Fruit fly (Drosophila melanogaster) whole organism, adult: ENCODE measurements around the gene Pcd.
A peak's percentile ranks its signal among the peaks of the same experiment; 100 is the strongest.

ENCODE experiments used
- CG11617 ChIP-seq: fragments of 200-800 bp; sonication (Bioruptor generic); optimal IDR thresholded peaks from 2 replicates; lab custom pipeline; 2017; ENCODE audit warnings: mild to moderate bottlenecking, missing biosample characterization, missing genetic modification reagents, missing genetic modification characterization
- CG12768 ChIP-seq: fragments of 200-800 bp; sonication (Bioruptor generic); optimal IDR thresholded peaks from 2 replicates; lab custom pipeline; 2017; ENCODE audit warnings: missing biosample characterization, missing genetic modification characterization, mild to moderate bottlenecking, moderate library complexity, missing genetic modification reagents
- CG14711 ChIP-seq: fragments of 200-800 bp; sonication (Bioruptor generic); optimal IDR thresholded peaks from 2 replicates; lab custom pipeline; 2018; ENCODE audit warnings: missing biosample characterization, mild to moderate bottlenecking, missing genetic modification characterization, moderate library complexity
- CG1620 ChIP-seq: fragments of 200-800 bp; sonication (Bioruptor generic); optimal IDR thresholded peaks from 2 replicates; lab custom pipeline; 2016; ENCODE audit warnings: missing biosample characterization, missing genetic modification characterization
- CG33017 ChIP-seq: fragments of 200-800 bp; sonication (Bioruptor generic); optimal IDR thresholded peaks from 2 replicates; lab custom pipeline; 2018; ENCODE audit warnings: missing biosample characterization, mild to moderate bottlenecking, missing genetic modification characterization, moderate library complexity
- CG5204 ChIP-seq: fragments of 200-800 bp; sonication (Bioruptor generic); optimal IDR thresholded peaks from 2 replicates; lab custom pipeline; 2016; ENCODE audit warnings: missing biosample characterization, missing genetic modification characterization
- CG7045 ChIP-seq: fragments of 200-800 bp; sonication (Bioruptor generic); optimal IDR thresholded peaks from 2 replicates; lab custom pipeline; 2017; ENCODE audit warnings: missing biosample characterization, mild to moderate bottlenecking, missing genetic modification characterization
- CG7101 ChIP-seq: fragments of 200-800 bp; sonication (Bioruptor generic); optimal IDR thresholded peaks from 2 replicates; lab custom pipeline; 2018; ENCODE audit warnings: missing biosample characterization, mild to moderate bottlenecking, missing genetic modification characterization, moderate library complexity
- Clk ChIP-seq: fragments of 200-800 bp; sonication (Bioruptor generic); optimal IDR thresholded peaks from 2 replicates; lab custom pipeline; 2017; ENCODE audit warnings: missing biosample characterization, missing genetic modification characterization
- Crg-1 ChIP-seq: fragments of 200-800 bp; sonication (Bioruptor generic); optimal IDR thresholded peaks from 2 replicates; lab custom pipeline; 2016; ENCODE audit warnings: missing biosample characterization, missing genetic modification characterization
- Hr96 ChIP-seq: fragments of 200-800 bp; sonication (Bioruptor generic); optimal IDR thresholded peaks from 2 replicates; lab custom pipeline; 2016; ENCODE audit warnings: missing biosample characterization, missing genetic modification characterization
- Mnt ChIP-seq: fragments of 200-800 bp; sonication (Bioruptor generic); optimal IDR thresholded peaks from 2 replicates; lab custom pipeline; 2016; ENCODE audit warnings: missing biosample characterization, mild to moderate bottlenecking, missing genetic modification characterization
- bab1 ChIP-seq: fragments of 200-800 bp; sonication (Bioruptor generic); optimal IDR thresholded peaks from 3 replicates; lab custom pipeline; 2019; ENCODE audit warnings: missing biosample characterization, mild to moderate bottlenecking, missing genetic modification characterization, moderate library complexity
- cic ChIP-seq: fragments of 200-800 bp; sonication (Bioruptor generic); optimal IDR thresholded peaks from 2 replicates; lab custom pipeline; 2017; ENCODE audit warnings: missing biosample characterization, mild to moderate bottlenecking, missing genetic modification characterization, moderate library complexity
- cnc ChIP-seq, 2 experiments: fragments of >200 bp; optimal IDR thresholded peaks; 2 replicates each; lab custom pipeline; 2017
- kay ChIP-seq: fragments of 200-800 bp; sonication (Bioruptor generic); peaks from one replicate; lab custom pipeline; 2016; ENCODE audit warnings: missing biosample characterization, missing genetic modification characterization, borderline replicate concordance
- ovo ChIP-seq: fragments of 200-800 bp; sonication (Bioruptor generic); optimal IDR thresholded peaks from 2 replicates; lab custom pipeline; 2016; ENCODE audit warnings: missing biosample characterization, missing genetic modification characterization
- pad ChIP-seq: fragments of 200-800 bp; sonication (Bioruptor generic); optimal IDR thresholded peaks from 3 replicates; lab custom pipeline; 2017; ENCODE audit warnings: missing biosample characterization, missing genetic modification characterization, mild to moderate bottlenecking, moderate library complexity, missing genetic modification reagents
- tj ChIP-seq: fragments of 200-800 bp; sonication (Bioruptor generic); optimal IDR thresholded peaks from 3 replicates; lab custom pipeline; 2017; ENCODE audit warnings: missing biosample characterization, mild to moderate bottlenecking, missing genetic modification characterization, moderate library complexity
- toe ChIP-seq: fragments of 200-800 bp; sonication (Bioruptor generic); optimal IDR thresholded peaks from 2 replicates; lab custom pipeline; 2016; ENCODE audit warnings: missing biosample characterization, missing genetic modification characterization

Gene Pcd

dm6 chr3R:29763154-29763553 lies 40.2 kb downstream of the Pcd start:
- TF ChIP-seq kay = no peak
- no peak for TF ChIP-seq CG14711 (tag; lab: Kevin White, UChicago)
- TF ChIP-seq pad (GFP tag; lab: Kevin White, UChicago) = no peak
- TF ChIP-seq ovo (GFP tag; lab: Kevin White, UChicago) = no peak
- TF ChIP-seq cnc (optimal IDR thresholded peaks at IDR 0.05; lab: Kevin White, UChicago) = no peak
- no peak for TF ChIP-seq cic (GFP tag; lab: Kevin White, UChicago)
- TF ChIP-seq CG5204 (GFP tag; lab: Kevin White, UChicago) = no peak
- no peak for TF ChIP-seq CG7101 (tag; lab: Kevin White, UChicago)
- no peak for TF ChIP-seq bab1
- TF ChIP-seq toe = no peak
- no peak for TF ChIP-seq CG11617 (GFP tag; lab: Kevin White, UChicago)
- no peak for TF ChIP-seq CG7045 (GFP tag; lab: Kevin White, UChicago)
- no peak for TF ChIP-seq Mnt
- no peak for TF ChIP-seq tj
- no peak for TF ChIP-seq Clk (GFP tag; lab: Kevin White, UChicago)
- no peak for TF ChIP-seq CG33017

- TF ChIP-seq Hr96 = no peak
- no peak for TF ChIP-seq kay
- TF ChIP-seq Clk (GFP tag; lab: Kevin White, UChicago) = no peak
- no peak for TF ChIP-seq Mnt
- TF ChIP-seq pad (GFP tag; lab: Kevin White, UChicago) = no peak
- TF ChIP-seq CG1620 = no peak
- no peak for TF ChIP-seq CG12768 (GFP tag; lab: Kevin White, UChicago)
- TF ChIP-seq cnc (optimal IDR thresholded peaks at IDR 0.05; lab: Kevin White, UChicago) = no peak
- TF ChIP-seq cic (GFP tag; lab: Kevin White, UChicago) = no peak
- TF ChIP-seq CG14711 (tag; lab: Kevin White, UChicago) = no peak
- no peak for TF ChIP-seq CG7101 (tag; lab: Kevin White, UChicago)
- no peak for TF ChIP-seq Crg-1
- no peak for TF ChIP-seq tj
These were observed 40.8 kb downstream of the Pcd start for dm6 chr3R:29763804-29764203.

DNA sequence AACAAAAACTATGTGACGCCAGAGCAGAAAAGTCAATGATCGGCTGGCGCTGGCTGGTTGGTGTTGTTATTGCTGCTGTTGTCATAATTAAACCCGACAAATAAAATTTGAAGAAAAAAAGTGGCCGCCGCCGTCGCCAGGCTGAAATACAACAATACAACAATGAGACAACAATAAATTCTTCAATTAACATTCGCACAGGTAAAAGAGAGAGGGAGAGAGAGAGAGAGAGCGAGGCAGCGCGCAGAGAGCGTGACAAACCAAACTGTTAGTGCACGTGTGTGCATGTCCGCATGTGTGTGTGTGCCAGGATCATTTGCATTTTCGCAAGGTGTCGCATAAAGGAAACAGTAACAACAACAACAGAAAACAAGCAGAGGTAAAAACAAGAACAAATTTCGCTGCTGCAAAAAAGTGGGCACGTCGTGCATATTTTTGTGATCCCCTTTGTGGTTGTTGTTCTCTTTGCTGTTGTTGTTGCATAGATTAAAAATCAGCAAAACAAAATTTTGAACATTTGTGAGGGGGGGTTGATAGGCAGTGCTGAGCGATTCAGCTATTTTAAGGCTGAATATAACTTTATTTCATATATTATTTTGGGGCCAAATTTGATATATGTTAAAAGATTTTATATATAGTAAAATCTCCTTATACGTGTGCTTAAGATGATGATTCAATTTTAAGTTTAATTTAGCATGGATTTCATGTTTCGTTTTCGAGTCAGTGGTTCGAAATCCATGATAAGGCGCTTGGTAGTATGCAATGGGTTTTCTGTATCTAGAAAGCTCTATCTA lies 41.5 kb downstream of the Pcd start:
- peak; percentile 59 for TF ChIP-seq kay
- peak; percentile 31 for TF ChIP-seq CG12768 (GFP tag; lab: Kevin White, UChicago)
- TF ChIP-seq tj = peak; percentile 76
- TF ChIP-seq Clk (GFP tag; lab: Kevin White, UChicago) = no peak
- no peak for TF ChIP-seq cic (GFP tag; lab: Kevin White, UChicago)

- TF ChIP-seq CG12768 (GFP tag; lab: Kevin White, UChicago) (peak; percentile 60), cnc (optimal IDR thresholded peaks at IDR 0.05; lab: Kevin White, UChicago) (no peak), Hr96 (peak; percentile 2), kay (peak; percentile 53)
These were observed 42.5 kb downstream of the Pcd start, which contains the start of gene kay for dm6 chr3R:29765267-29766095. Gene kay (plus strand): TSS chr3R:29765995.

DNA sequence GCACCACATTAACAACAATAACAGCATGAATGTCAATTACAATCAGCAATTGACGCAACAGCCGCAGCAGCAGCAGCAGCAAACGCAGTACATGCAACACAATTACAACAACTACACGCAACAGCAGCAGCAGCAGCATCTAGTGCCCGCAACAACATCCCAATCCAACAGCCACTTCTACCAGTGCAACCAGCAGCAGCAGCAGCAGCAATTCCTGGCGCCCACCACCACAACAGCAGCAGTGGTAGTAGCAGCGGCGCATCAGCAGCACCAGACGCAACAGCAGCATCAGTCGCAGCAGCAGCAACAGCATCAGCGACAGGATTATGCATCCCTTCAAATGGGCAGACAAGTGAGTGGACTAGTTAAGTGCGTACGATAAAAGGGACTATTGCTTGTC lies 44.3 kb downstream of the Pcd start:
- no peak for TF ChIP-seq cnc (optimal IDR thresholded peaks at IDR 0.05; lab: Kevin White, UChicago)
- TF ChIP-seq tj = no peak
- TF ChIP-seq pad (GFP tag; lab: Kevin White, UChicago) = no peak
- no peak for TF ChIP-seq CG5204 (GFP tag; lab: Kevin White, UChicago)

dm6 chr3R:29770930-29771329 lies 48.0 kb downstream of the Pcd start:
- TF ChIP-seq CG11617 (GFP tag; lab: Kevin White, UChicago) (no peak), pad (GFP tag; lab: Kevin White, UChicago) (no peak), Clk (GFP tag; lab: Kevin White, UChicago) (no peak), Hr96 (no peak), bab1 (no peak), CG12768 (GFP tag; lab: Kevin White, UChicago) (no peak), CG14711 (tag; lab: Kevin White, UChicago) (no peak), cnc (optimal IDR thresholded peaks at IDR 0.05; lab: Kevin White, UChicago) (no peak), CG5204 (GFP tag; lab: Kevin White, UChicago) (no peak), cic (GFP tag; lab: Kevin White, UChicago) (no peak), ovo (GFP tag; lab: Kevin White, UChicago) (no peak), CG7045 (GFP tag; lab: Kevin White, UChicago) (no peak), Crg-1 (no peak), kay (no peak)

- TF ChIP-seq toe (no peak), CG12768 (GFP tag; lab: Kevin White, UChicago) (no peak), kay (no peak), CG33017 (peak; percentile 20), Mnt (peak; percentile 87), cic (GFP tag; lab: Kevin White, UChicago) (peak; percentile 86), Crg-1 (no peak), CG7101 (tag; lab: Kevin White, UChicago) (no peak)
These were observed 48.7 kb downstream of the Pcd start for dm6 chr3R:29771645-29772089.
